Fruit fly (Drosophila melanogaster): ENCODE results near the gene CG9588.
A peak's percentile ranks its signal among the peaks of the same experiment; 100 is the strongest.

The CG9588 gene

DNA sequence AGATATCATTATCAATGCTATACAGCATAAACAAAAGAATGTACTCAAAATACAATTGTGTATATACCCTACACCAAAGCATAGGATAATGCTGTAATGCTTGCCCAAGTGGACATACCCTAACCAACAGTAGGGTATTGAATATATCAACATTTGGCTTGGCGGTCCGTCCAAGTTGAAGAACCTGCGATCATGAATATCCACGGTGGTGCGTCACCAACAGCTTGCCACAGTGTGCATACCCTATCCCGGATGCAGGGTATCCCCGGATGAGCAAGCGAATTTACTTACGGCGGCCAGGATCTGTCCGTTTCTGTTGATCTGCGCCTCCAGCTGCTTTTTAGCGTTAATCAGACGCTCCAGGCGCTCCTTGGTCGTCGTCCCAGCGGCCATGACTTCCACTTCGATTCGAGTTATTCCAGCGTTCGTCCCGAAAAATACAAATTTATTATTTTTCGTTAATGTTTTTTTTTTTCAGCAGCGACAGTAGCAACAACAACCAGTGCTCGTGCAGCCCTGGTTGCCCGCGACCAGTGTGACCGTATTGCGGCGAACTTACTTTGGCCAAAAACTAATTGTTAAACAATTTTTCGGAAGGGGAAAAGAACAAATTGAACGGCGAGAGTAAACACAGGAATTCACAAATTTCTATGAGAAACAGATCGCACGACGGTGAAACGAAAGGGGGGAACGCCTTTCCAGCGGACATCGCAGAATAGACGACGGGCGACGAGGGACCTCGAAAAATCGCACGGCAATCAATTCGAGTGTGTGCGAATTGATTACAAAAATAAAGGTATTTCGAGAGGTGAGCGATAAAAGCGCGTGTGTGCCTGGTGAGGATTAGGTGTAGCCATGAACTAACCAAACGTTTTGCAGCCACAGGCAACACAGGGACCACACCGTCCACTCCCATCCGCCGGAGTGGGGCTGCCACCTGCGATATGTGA, at the start of gene CG9588, which contains the start of gene Lkb1 (continued):
- TF ChIP-seq da (GFP tag; optimal IDR thresholded peaks at IDR 0.05) (no peak), Atf3 (GFP tag; optimal IDR thresholded peaks at IDR 0.05) (peak; percentile 39), CG12219 (GFP tag; optimal IDR thresholded peaks at IDR 0.05) (peak; percentile 18), CG7745 (tag; optimal IDR thresholded peaks at IDR 0.05) (no peak), ftz-f1 (GFP tag; optimal IDR thresholded peaks at IDR 0.05) (no peak), btn (GFP tag; optimal IDR thresholded peaks at IDR 0.05) (no peak), ase (GFP tag; IDR thresholded peaks at IDR 0.05) (peak; percentile 84), CG7556 (GFP tag; optimal IDR thresholded peaks at IDR 0.05) (peak; percentile 28), Dek (tag; optimal IDR thresholded peaks at IDR 0.05) (no peak), crol (GFP tag; IDR thresholded peaks at IDR 0.05) (no peak), ci (GFP tag; IDR thresholded peaks at IDR 0.05) (peak; percentile 88), Lhr (GFP tag; optimal IDR thresholded peaks at IDR 0.05) (peak; percentile 11), Dad (GFP tag; optimal IDR thresholded peaks at IDR 0.05) (peak; percentile 8), nmo (GFP tag; optimal IDR thresholded peaks at IDR 0.05) (peak; percentile 43), sob (GFP tag; IDR thresholded peaks at IDR 0.05) (peak; percentile 80), CG30431 (GFP tag; optimal IDR thresholded peaks at IDR 0.05) (peak; percentile 51), CG10979 (tag; optimal IDR thresholded peaks at IDR 0.05) (peak; percentile 16), CG12155 (GFP tag; optimal IDR thresholded peaks at IDR 0.05) (peak; percentile 2), CG18262 (tag; optimal IDR thresholded peaks at IDR 0.05) (peak; percentile 20), CG17328 (GFP tag; IDR thresholded peaks at IDR 0.05) (peak; percentile 83), CG8089 (GFP tag; optimal IDR thresholded peaks at IDR 0.05) (no peak), Hr51 (GFP tag; optimal IDR thresholded peaks at IDR 0.05) (no peak), Hmr (GFP tag; optimal IDR thresholded peaks at IDR 0.05) (peak; percentile 23), CG6683 (GFP tag; optimal IDR thresholded peaks at IDR 0.05) (no peak), ato (GFP tag; IDR thresholded peaks at IDR 0.05; ENCODE audit: partially characterized antibody) (no peak), CG12744 (GFP tag; optimal IDR thresholded peaks at IDR 0.05) (no peak), zen2 (GFP tag; IDR thresholded peaks at IDR 0.05; ENCODE audit: partially characterized antibody) (no peak), CG7786 (GFP tag; optimal IDR thresholded peaks at IDR 0.05) (peak; percentile 70), CG9932 (GFP tag; IDR thresholded peaks at IDR 0.05) (peak; percentile 73), ATbp (GFP tag; optimal IDR thresholded peaks at IDR 0.05) (no peak), Max (GFP tag; optimal IDR thresholded peaks at IDR 0.05) (peak; percentile 3), klu (GFP tag; IDR thresholded peaks at IDR 0.05) (peak; percentile 25; the same call in 1 of the 2 replicates), gt (GFP tag; IDR thresholded peaks at IDR 0.05) (no peak; the same call in 1 of the 2 replicates), Dp (GFP tag; optimal IDR thresholded peaks at IDR 0.05) (peak; percentile 17), Ets65A (GFP tag) (peak; percentile 94), nerfin-2 (GFP tag; IDR thresholded peaks at IDR 0.05; ENCODE audit: partially characterized antibody) (no peak), fu2 (GFP tag; optimal IDR thresholded peaks at IDR 0.05) (peak; percentile 17), CG11504 (tag; optimal IDR thresholded peaks at IDR 0.05) (peak; percentile 17), Sox100B (GFP tag; optimal IDR thresholded peaks at IDR 0.05) (no peak), CG32532 (GFP tag; IDR thresholded peaks at IDR 0.05) (peak; percentile 81), twi (tag; optimal IDR thresholded peaks at IDR 0.05) (no peak), ab (GFP tag; optimal IDR thresholded peaks at IDR 0.05) (no peak), CG15073 (GFP tag; optimal IDR thresholded peaks at IDR 0.05) (no peak), CG10431 (GFP tag; optimal IDR thresholded peaks at IDR 0.05) (peak; percentile 71), Med (GFP tag) (peak; percentile 93), slou (GFP tag; optimal IDR thresholded peaks at IDR 0.05) (no peak), Chrac-16 (GFP tag; optimal IDR thresholded peaks at IDR 0.05) (peak; percentile 51), crp (GFP tag; optimal IDR thresholded peaks at IDR 0.05) (no peak)
